Fruit fly (Drosophila melanogaster) whole organism, prepupa: ENCODE results near the gene CG9386.

Experiments
- Blimp-1 ChIP-seq: fragments of 200-800 bp; sonication (Bioruptor generic); optimal IDR thresholded peaks from 3 replicates; lab custom pipeline; 2017; ENCODE audit warnings: missing biosample characterization, missing genetic modification characterization, mild to moderate bottlenecking, moderate library complexity, missing genetic modification reagents
- CG10631 ChIP-seq: fragments of 200-800 bp; sonication (Bioruptor generic); optimal IDR thresholded peaks from 2 replicates; lab custom pipeline; 2016; ENCODE audit warnings: missing biosample characterization, missing genetic modification characterization
- CG11762 ChIP-seq: fragments of 200-800 bp; sonication (Bioruptor generic); optimal IDR thresholded peaks from 3 replicates; lab custom pipeline; 2016; ENCODE audit warnings: missing biosample characterization, missing genetic modification characterization; ENCODE audit not compliant: insufficient read depth
- CG15336 ChIP-seq: fragments of 200-800 bp; sonication (Bioruptor generic); IDR thresholded peaks from 2 replicates; pipeline ENCODE4 v1.3.6; 2022; ENCODE audit warnings: missing biosample characterization, missing genetic modification characterization
- CG1621 ChIP-seq: fragments of 200-800 bp; sonication (Bioruptor generic); optimal IDR thresholded peaks from 3 replicates; lab custom pipeline; 2018; ENCODE audit warnings: missing biosample characterization, mild to moderate bottlenecking, missing genetic modification characterization
- CG3032 ChIP-seq: fragments of 200-800 bp; optimal IDR thresholded peaks from 2 replicates; lab custom pipeline; 2019; ENCODE audit warnings: missing biosample characterization, mild to moderate bottlenecking, missing genetic modification characterization, moderate library complexity
- CG31627 ChIP-seq: fragments of 200-800 bp; sonication (Bioruptor generic); optimal IDR thresholded peaks from 3 replicates; lab custom pipeline; 2016; ENCODE audit warnings: missing biosample characterization, missing genetic modification characterization
- CG32006 ChIP-seq: fragments of 200-800 bp; sonication (Bioruptor generic); optimal IDR thresholded peaks from 3 replicates; lab custom pipeline; 2017; ENCODE audit warnings: missing biosample characterization, mild to moderate bottlenecking, missing genetic modification characterization
- CG34406 ChIP-seq: fragments of 200-800 bp; sonication (Bioruptor generic); optimal IDR thresholded peaks from 3 replicates; lab custom pipeline; 2016; ENCODE audit warnings: missing biosample characterization, missing genetic modification characterization
- CG3919 ChIP-seq: fragments of 200-800 bp; sonication (Bioruptor generic); optimal IDR thresholded peaks from 3 replicates; lab custom pipeline; 2016; ENCODE audit warnings: missing biosample characterization, missing genetic modification characterization
- CG4318 ChIP-seq: fragments of 200-800 bp; sonication (Bioruptor generic); optimal IDR thresholded peaks from 3 replicates; lab custom pipeline; 2017; ENCODE audit warnings: missing biosample characterization, mild to moderate bottlenecking, missing genetic modification characterization
- CG6163 ChIP-seq: fragments of 200-800 bp; sonication (Bioruptor generic); IDR thresholded peaks from 3 replicates; pipeline ENCODE4 v1.3.6; 2022; ENCODE audit warnings: missing biosample characterization, missing genetic modification characterization
- CG6276 ChIP-seq: fragments of 200-800 bp; sonication (Bioruptor generic); optimal IDR thresholded peaks from 2 replicates; lab custom pipeline; 2017; ENCODE audit warnings: missing biosample characterization, mild to moderate bottlenecking, missing genetic modification characterization
- CG6792 ChIP-seq: fragments of 200-800 bp; sonication (Bioruptor generic); optimal IDR thresholded peaks from 3 replicates; lab custom pipeline; 2016; ENCODE audit warnings: missing biosample characterization, missing genetic modification characterization
- CG6854 ChIP-seq: fragments of 200-800 bp; sonication (Bioruptor generic); optimal IDR thresholded peaks from 2 replicates; lab custom pipeline; 2017; ENCODE audit warnings: missing biosample characterization, mild to moderate bottlenecking, missing genetic modification characterization
- CG8119 ChIP-seq: fragments of 200-800 bp; sonication (Bioruptor generic); IDR thresholded peaks from 3 replicates; pipeline ENCODE4 v1.3.6; 2022; ENCODE audit warnings: missing biosample characterization, missing genetic modification characterization
- CG8319 ChIP-seq: fragments of 200-800 bp; sonication (Bioruptor generic); optimal IDR thresholded peaks from 3 replicates; lab custom pipeline; 2016; ENCODE audit warnings: missing biosample characterization, missing genetic modification characterization
- Eip75B ChIP-seq: fragments of 200-800 bp; sonication (Bioruptor generic); optimal IDR thresholded peaks from 3 replicates; lab custom pipeline; 2016; ENCODE audit warnings: missing biosample characterization, missing genetic modification characterization
- Eip78C ChIP-seq: fragments of 200-800 bp; sonication (Bioruptor generic); peaks from one replicate; lab custom pipeline; 2016; ENCODE audit warnings: missing biosample characterization, missing genetic modification characterization
- Ets21C ChIP-seq: fragments of 200-800 bp; sonication (Bioruptor generic); optimal IDR thresholded peaks from 3 replicates; lab custom pipeline; 2016; ENCODE audit warnings: missing biosample characterization, missing genetic modification characterization
- Ets96B ChIP-seq: fragments of 200-800 bp; optimal IDR thresholded peaks from 2 replicates; lab custom pipeline; 2019; ENCODE audit warnings: missing biosample characterization, mild to moderate bottlenecking, missing genetic modification characterization, moderate library complexity
- Hr38 ChIP-seq: sonication (Bioruptor generic); optimal IDR thresholded peaks from 2 replicates; lab custom pipeline; 2016; ENCODE audit warnings: missing biosample characterization, missing genetic modification characterization
- Hr39 ChIP-seq: fragments of 200-800 bp; sonication (Bioruptor generic); optimal IDR thresholded peaks from 2 replicates; lab custom pipeline; 2016; ENCODE audit warnings: missing biosample characterization, missing genetic modification characterization
- Sox102F ChIP-seq: fragments of 200-800 bp; sonication (Bioruptor generic); optimal IDR thresholded peaks from 2 replicates; lab custom pipeline; 2016; ENCODE audit warnings: missing biosample characterization, mild to moderate bottlenecking, missing genetic modification characterization
- Sox14 ChIP-seq: fragments of 200-800 bp; sonication (Bioruptor generic); optimal IDR thresholded peaks from 3 replicates; lab custom pipeline; 2016; ENCODE audit warnings: missing biosample characterization, missing genetic modification characterization
- achi ChIP-seq: fragments of 200-800 bp; sonication (Bioruptor generic); optimal IDR thresholded peaks from 3 replicates; lab custom pipeline; 2016; ENCODE audit warnings: missing biosample characterization, missing genetic modification characterization
- acj6 ChIP-seq: fragments of 200-800 bp; sonication (Bioruptor generic); optimal IDR thresholded peaks from 3 replicates; lab custom pipeline; 2016; ENCODE audit warnings: missing biosample characterization, missing genetic modification characterization
- cyc ChIP-seq: fragments of 200-800 bp; sonication (Bioruptor generic); optimal IDR thresholded peaks from 3 replicates; lab custom pipeline; 2016; ENCODE audit warnings: missing biosample characterization, missing genetic modification characterization
- dsx ChIP-seq: fragments of 200-800 bp; optimal IDR thresholded peaks from 3 replicates; lab custom pipeline; 2019; ENCODE audit warnings: missing biosample characterization, mild to moderate bottlenecking, missing genetic modification characterization, moderate library complexity; ENCODE audit not compliant: poor library complexity, severe bottlenecking
- eg ChIP-seq: fragments of 200-800 bp; sonication (Bioruptor generic); IDR thresholded peaks from 3 replicates; pipeline ENCODE4 v1.3.6; 2022; ENCODE audit warnings: missing biosample characterization, missing genetic modification characterization
- esn ChIP-seq: fragments of 200-800 bp; sonication (Bioruptor generic); optimal IDR thresholded peaks from 2 replicates; lab custom pipeline; 2016; ENCODE audit warnings: missing biosample characterization, mild to moderate bottlenecking, missing genetic modification characterization, moderate library complexity
- fd59A ChIP-seq: fragments of 200-800 bp; sonication (Bioruptor generic); optimal IDR thresholded peaks from 2 replicates; lab custom pipeline; 2017; ENCODE audit warnings: missing biosample characterization, mild to moderate bottlenecking, missing genetic modification characterization, missing genetic modification reagents
- fkh ChIP-seq: fragments of 200-800 bp; sonication (Bioruptor generic); optimal IDR thresholded peaks from 3 replicates; lab custom pipeline; 2017; ENCODE audit warnings: missing biosample characterization, mild to moderate bottlenecking, missing genetic modification characterization, moderate library complexity
- lz ChIP-seq: fragments of 200-800 bp; sonication (Bioruptor generic); optimal IDR thresholded peaks from 3 replicates; lab custom pipeline; 2016; ENCODE audit warnings: missing biosample characterization, missing genetic modification characterization
- net ChIP-seq: fragments of 200-800 bp; sonication (Bioruptor generic); optimal IDR thresholded peaks from 3 replicates; lab custom pipeline; 2016; ENCODE audit warnings: missing biosample characterization, missing genetic modification characterization
- salr ChIP-seq, 2 experiments: fragments of 200-800 bp; sonication (Bioruptor generic); optimal IDR thresholded peaks; 3 replicates each; lab custom pipeline; 2016 to 2018; ENCODE audit warnings: missing biosample characterization in 2 of 2, missing genetic modification characterization in 2 of 2, mild to moderate bottlenecking in 1 of 2
- spab ChIP-seq: fragments of 200-800 bp; sonication (Bioruptor generic); optimal IDR thresholded peaks from 2 replicates; lab custom pipeline; 2017; ENCODE audit warnings: missing biosample characterization, mild to moderate bottlenecking, missing genetic modification characterization, missing genetic modification reagents
- ss ChIP-seq, 2 experiments: fragments of 200-800 bp; sonication (Bioruptor generic); optimal IDR thresholded peaks; 2 replicates in 1 of 2; 3 replicates in 1 of 2; lab custom pipeline; 2017 to 2018; ENCODE audit warnings: mild to moderate bottlenecking in 2 of 2, missing biosample characterization in 2 of 2, missing genetic modification characterization in 2 of 2, moderate library complexity in 1 of 2
- topi ChIP-seq: fragments of 200-800 bp; sonication (Bioruptor generic); optimal IDR thresholded peaks from 3 replicates; lab custom pipeline; 2016; ENCODE audit warnings: missing biosample characterization, missing genetic modification characterization
- vri ChIP-seq: fragments of 200-800 bp; sonication (Bioruptor generic); optimal IDR thresholded peaks from 3 replicates; lab custom pipeline; 2016; ENCODE audit warnings: missing biosample characterization, mild to moderate bottlenecking, missing genetic modification characterization

CG9386 gene

dm6 chr3R:9555334-9555974 is at the start of gene CG9386, which contains the start of gene BckdhA:
Gene CG9386, minus strand, starts transcription at chr3R:9555408.
Gene BckdhA, plus strand, starts transcription at chr3R:9555785.
- peak; percentile 58 for TF ChIP-seq CG31627 (GFP tag; lab: Kevin White, UChicago)
- peak; percentile 67 for TF ChIP-seq esn (GFP tag; lab: Kevin White, UChicago)
- peak; percentile 46 for TF ChIP-seq lz
- peak; percentile 84 for TF ChIP-seq Eip78C
- no peak for TF ChIP-seq Ets96B (tag; lab: Kevin White, UChicago)
- TF ChIP-seq CG6792 (GFP tag; lab: Kevin White, UChicago) = peak; percentile 36
- TF ChIP-seq Ets21C (GFP tag; lab: Kevin White, UChicago) = peak; percentile 30
- no peak for TF ChIP-seq salr (GFP tag; optimal IDR thresholded peaks at IDR 0.05; lab: Kevin White, UChicago)
- no peak for TF ChIP-seq Hr38 (GFP tag; lab: Kevin White, UChicago)
- no peak for TF ChIP-seq spab (GFP tag; lab: Kevin White, UChicago)
- peak; percentile 38 for TF ChIP-seq topi
- TF ChIP-seq Sox14 (GFP tag; lab: Kevin White, UChicago) = peak; percentile 25
- peak; percentile 38 for TF ChIP-seq cyc
- TF ChIP-seq CG10631 (GFP tag; lab: Kevin White, UChicago) = peak; percentile 54
- TF ChIP-seq Hr39 (GFP tag; lab: Kevin White, UChicago) = peak; percentile 44
- peak; percentile 55 for TF ChIP-seq CG3919 (GFP tag; lab: Kevin White, UChicago)
- peak; percentile 97 for TF ChIP-seq vri (GFP tag; lab: Kevin White, UChicago)
- TF ChIP-seq achi (GFP tag; lab: Kevin White, UChicago) = peak; percentile 40
- TF ChIP-seq CG15336 = peak; percentile 15; the same call in 1 of the 2 replicates
- TF ChIP-seq CG3032 = peak; percentile 27
- TF ChIP-seq Blimp-1 = no peak
- peak; percentile 22; the same call in 1 of the 3 replicates for TF ChIP-seq eg (GFP tag; lab: Robert Waterston, UW)
- peak; percentile 39 for TF ChIP-seq acj6

dm6 chr3R:9604445-9605020 is 49.3 kb upstream of the CG9386 start:
- no peak for TF ChIP-seq lz
- TF ChIP-seq CG11762 (GFP tag; lab: Kevin White, UChicago) = no peak
- no peak for TF ChIP-seq CG34406
- TF ChIP-seq eg (GFP tag; lab: Robert Waterston, UW) = no peak
- TF ChIP-seq acj6 = no peak
- TF ChIP-seq Blimp-1 = no peak
- TF ChIP-seq fd59A = no peak
- no peak for TF ChIP-seq cyc

- TF ChIP-seq Hr38 (GFP tag; lab: Kevin White, UChicago) (no peak), Sox102F (GFP tag; lab: Kevin White, UChicago) (no peak), CG1621 (tag; lab: Kevin White, UChicago) (no peak), fkh (GFP tag; lab: Kevin White, UChicago) (peak; percentile 67), ss (GFP tag; optimal IDR thresholded peaks at IDR 0.05; lab: Kevin White, UChicago) (peak in 1 of 2 experiments; percentile 63)
Observed at dm6 chr3R:9603022-9603942, 48.1 kb upstream of the CG9386 start.

- TF ChIP-seq lz = no peak
- no peak for TF ChIP-seq fd59A
- no peak for TF ChIP-seq Ets21C (GFP tag; lab: Kevin White, UChicago)
- TF ChIP-seq dsx = no peak
- no peak for TF ChIP-seq topi
- TF ChIP-seq Eip78C = peak; percentile 15
- no peak for TF ChIP-seq CG8119 (GFP tag; lab: Robert Waterston, UW)
- TF ChIP-seq Hr38 (GFP tag; lab: Kevin White, UChicago) = no peak
- TF ChIP-seq CG6854 (GFP tag; lab: Kevin White, UChicago) = no peak
- no peak for TF ChIP-seq net
- TF ChIP-seq vri (GFP tag; lab: Kevin White, UChicago) = peak; percentile 32
- no peak for TF ChIP-seq Sox14 (GFP tag; lab: Kevin White, UChicago)
- TF ChIP-seq ss (GFP tag; optimal IDR thresholded peaks at IDR 0.05; lab: Kevin White, UChicago) = peak in 1 of 2 experiments; percentile 17
- TF ChIP-seq CG6276 (GFP tag; lab: Kevin White, UChicago) = no peak
- no peak for TF ChIP-seq CG6163 (GFP tag; lab: Robert Waterston, UW)
- TF ChIP-seq CG8319 (GFP tag; lab: Kevin White, UChicago) = no peak
- no peak for TF ChIP-seq achi (GFP tag; lab: Kevin White, UChicago)
- no peak for TF ChIP-seq eg (GFP tag; lab: Robert Waterston, UW)
- TF ChIP-seq spab (GFP tag; lab: Kevin White, UChicago) = no peak
- TF ChIP-seq fkh (GFP tag; lab: Kevin White, UChicago) = no peak
- no peak for TF ChIP-seq CG4318 (GFP tag; lab: Kevin White, UChicago)
- TF ChIP-seq CG15336 = no peak
- TF ChIP-seq CG32006 = no peak
- no peak for TF ChIP-seq Eip75B
Observed at dm6 chr3R:9601949-9602348, 46.7 kb upstream of the CG9386 start.
